Fruit fly (Drosophila melanogaster) whole organism, embryonic: ENCODE measurements around the gene CG10513.
A peak's percentile ranks its signal among the peaks of the same experiment; 100 is the strongest.

Experiments
- CG10462 ChIP-seq: fragments of 200-800 bp; sonication (Bioruptor generic); optimal IDR thresholded peaks from 2 replicates; lab custom pipeline; 2016; ENCODE audit warnings: missing biosample characterization, missing genetic modification characterization
- CG10959 ChIP-seq: fragments of 200-800 bp; sonication (Bioruptor generic); IDR thresholded peaks from 2 replicates; pipeline ENCODE4 v1.3.6; 2022; ENCODE audit warnings: missing biosample characterization, missing genetic modification characterization
- CG11093 ChIP-seq: fragments of 200-800 bp; sonication (Bioruptor generic); IDR thresholded peaks from 3 replicates; pipeline ENCODE4 v1.3.6; 2022; ENCODE audit warnings: missing biosample characterization, missing genetic modification characterization
- CG11504 ChIP-seq: fragments of 200-800 bp; sonication (Bioruptor generic); optimal IDR thresholded peaks from 3 replicates; lab custom pipeline; 2019; ENCODE audit warnings: missing biosample characterization, mild to moderate bottlenecking, missing genetic modification characterization, moderate library complexity
- CG12744 ChIP-seq: fragments of 200-800 bp; sonication (Bioruptor generic); optimal IDR thresholded peaks from 2 replicates; lab custom pipeline; 2016; ENCODE audit warnings: missing biosample characterization, missing genetic modification characterization
- CG13123 ChIP-seq: fragments of 200-800 bp; sonication (Bioruptor generic); optimal IDR thresholded peaks from 2 replicates; lab custom pipeline; 2016; ENCODE audit warnings: missing biosample characterization, missing genetic modification characterization
- CG15073 ChIP-seq: fragments of 200-800 bp; sonication (Bioruptor generic); optimal IDR thresholded peaks from 2 replicates; lab custom pipeline; 2016; ENCODE audit warnings: missing biosample characterization, missing genetic modification characterization
- CG1647 ChIP-seq: fragments of 200-800 bp; sonication (Bioruptor generic); optimal IDR thresholded peaks from 3 replicates; lab custom pipeline; 2016; ENCODE audit warnings: missing biosample characterization, missing genetic modification characterization
- CG17328 ChIP-seq: fragments of 200-800 bp; sonication (Bioruptor generic); IDR thresholded peaks from 2 replicates; pipeline ENCODE4 v1.3.6; 2022; ENCODE audit warnings: missing biosample characterization, missing genetic modification characterization
- CG17359 ChIP-seq: fragments of 200-800 bp; sonication (Bioruptor generic); optimal IDR thresholded peaks from 3 replicates; lab custom pipeline; 2018; ENCODE audit warnings: missing biosample characterization, mild to moderate bottlenecking, missing genetic modification characterization, moderate library complexity
- CG1832 ChIP-seq: fragments of 200-800 bp; sonication (Bioruptor generic); optimal IDR thresholded peaks from 2 replicates; lab custom pipeline; 2017; ENCODE audit warnings: missing biosample characterization, mild to moderate bottlenecking, missing genetic modification characterization, inconsistent platforms
- CG3407 ChIP-seq: fragments of 200-800 bp; sonication (Bioruptor generic); optimal IDR thresholded peaks from 2 replicates; lab custom pipeline; 2018; ENCODE audit warnings: missing biosample characterization, mild to moderate bottlenecking, missing genetic modification characterization
- CG34224 ChIP-seq: fragments of 200-800 bp; sonication (Bioruptor generic); IDR thresholded peaks from 3 replicates; pipeline ENCODE4 v1.3.6; 2022; ENCODE audit warnings: missing biosample characterization, missing genetic modification characterization; ENCODE audit not compliant: partially characterized antibody
- CG4360 ChIP-seq: fragments of 200-800 bp; sonication (Bioruptor generic); IDR thresholded peaks from 2 replicates; pipeline ENCODE4 v1.3.6; 2022; ENCODE audit warnings: missing biosample characterization, missing genetic modification characterization
- CG8388 ChIP-seq: fragments of 200-800 bp; sonication (Bioruptor generic); optimal IDR thresholded peaks from 2 replicates; lab custom pipeline; 2019; ENCODE audit warnings: missing biosample characterization, mild to moderate bottlenecking, missing genetic modification characterization, moderate library complexity
- CG9609 ChIP-seq: fragments of 200-800 bp; sonication (Bioruptor generic); optimal IDR thresholded peaks from 3 replicates; lab custom pipeline; 2016; ENCODE audit warnings: missing biosample characterization, missing genetic modification characterization
- Dip3 ChIP-seq: fragments of 200-800 bp; sonication (Bioruptor generic); optimal IDR thresholded peaks from 3 replicates; lab custom pipeline; 2016; ENCODE audit warnings: missing biosample characterization, missing genetic modification characterization
- Fer3 ChIP-seq: fragments of 200-800 bp; sonication (Bioruptor generic); optimal IDR thresholded peaks from 2 replicates; lab custom pipeline; 2018; ENCODE audit warnings: missing biosample characterization, mild to moderate bottlenecking, missing genetic modification characterization, moderate library complexity
- Hand ChIP-seq: fragments of 200-800 bp; sonication (Bioruptor generic); optimal IDR thresholded peaks from 2 replicates; lab custom pipeline; 2017; ENCODE audit warnings: mild to moderate bottlenecking, missing biosample characterization, missing genetic modification reagents, missing genetic modification characterization
- MESR4 ChIP-seq: fragments of 200-800 bp; sonication (Bioruptor generic); optimal IDR thresholded peaks from 2 replicates; lab custom pipeline; 2018; ENCODE audit warnings: missing biosample characterization, mild to moderate bottlenecking, missing genetic modification characterization, moderate library complexity
- Mes4 ChIP-seq: fragments of 200-800 bp; sonication (Bioruptor generic); optimal IDR thresholded peaks from 2 replicates; lab custom pipeline; 2016; ENCODE audit warnings: missing biosample characterization, missing genetic modification characterization
- Ptx1 ChIP-seq: fragments of 200-800 bp; sonication (Bioruptor generic); IDR thresholded peaks from 2 replicates; pipeline ENCODE4 v1.3.6; 2022; ENCODE audit warnings: missing biosample characterization, missing genetic modification characterization
- Rx ChIP-seq: fragments of 200-800 bp; sonication (Bioruptor generic); IDR thresholded peaks from 2 replicates; pipeline ENCODE4 v1.3.6; 2022; ENCODE audit warnings: missing biosample characterization, missing genetic modification characterization
- Sox100B ChIP-seq: fragments of 200-800 bp; sonication (Bioruptor generic); optimal IDR thresholded peaks from 3 replicates; lab custom pipeline; 2018; ENCODE audit warnings: missing biosample characterization, mild to moderate bottlenecking, missing genetic modification characterization
- Tbp ChIP-seq: fragments of >200 bp; optimal IDR thresholded peaks from 2 replicates; lab custom pipeline; 2018; ENCODE audit warnings: missing biosample characterization, missing genetic modification characterization
- ab ChIP-seq: fragments of 200-800 bp; sonication (Bioruptor generic); optimal IDR thresholded peaks from 2 replicates; lab custom pipeline; 2016; ENCODE audit warnings: missing biosample characterization, missing genetic modification characterization
- crol ChIP-seq: fragments of 200-800 bp; sonication (Bioruptor generic); IDR thresholded peaks from 2 replicates; pipeline ENCODE4 v1.3.6; 2022; ENCODE audit warnings: missing biosample characterization, missing genetic modification characterization
- dm ChIP-seq: fragments of 200-800 bp; sonication (Bioruptor generic); optimal IDR thresholded peaks from 3 replicates; lab custom pipeline; 2016; ENCODE audit warnings: missing biosample characterization, missing genetic modification characterization
- en ChIP-seq: fragments of 200-800 bp; sonication (Bioruptor generic); optimal IDR thresholded peaks from 2 replicates; lab custom pipeline; 2016; ENCODE audit warnings: missing biosample characterization, missing genetic modification characterization
- fd3F ChIP-seq: fragments of 200-800 bp; sonication (Bioruptor generic); optimal IDR thresholded peaks from 2 replicates; lab custom pipeline; 2018; ENCODE audit warnings: missing biosample characterization, mild to moderate bottlenecking, missing genetic modification characterization, moderate library complexity
- fu2 ChIP-seq: fragments of 200-800 bp; sonication (Bioruptor generic); optimal IDR thresholded peaks from 2 replicates; lab custom pipeline; 2016; ENCODE audit warnings: missing biosample characterization, missing genetic modification characterization
- ind ChIP-seq: fragments of 200-800 bp; sonication (Bioruptor generic); optimal IDR thresholded peaks from 3 replicates; lab custom pipeline; 2016; ENCODE audit warnings: missing biosample characterization, missing genetic modification characterization
- jumu ChIP-seq: fragments of 200-800 bp; sonication (Bioruptor generic); optimal IDR thresholded peaks from 3 replicates; lab custom pipeline; 2016; ENCODE audit warnings: missing biosample characterization, missing genetic modification characterization
- klu ChIP-seq: fragments of 200-800 bp; sonication (Bioruptor generic); IDR thresholded peaks from 2 replicates; pipeline ENCODE4 v1.3.6; 2022; ENCODE audit warnings: missing biosample characterization, missing genetic modification characterization
- lola ChIP-seq, 3 experiments: fragments of >200 bp in 2 of 3; fragments of 200-800 bp in 1 of 3; sonication (Bioruptor generic) in 1 of 3; optimal IDR thresholded peaks; 2 replicates each; lab custom pipeline; 2017 to 2019; ENCODE audit warnings: missing biosample characterization in 3 of 3, missing genetic modification characterization in 3 of 3, mild to moderate bottlenecking in 1 of 3, moderate library complexity in 1 of 3
- lov ChIP-seq, 2 experiments: fragments of 200-800 bp in 1 of 2; fragments of >200 bp in 1 of 2; sonication (Bioruptor generic) in 1 of 2; IDR thresholded peaks in 1 of 2; optimal IDR thresholded peaks in 1 of 2; 2 replicates in 1 of 2; 3 replicates in 1 of 2; pipeline versions ENCODE4 v1.3.6 to Lab custom; 2017 to 2022; ENCODE audit warnings: missing biosample characterization in 1 of 2, missing genetic modification characterization in 1 of 2
- maf-S ChIP-seq: fragments of 200-800 bp; sonication (Bioruptor generic); optimal IDR thresholded peaks from 2 replicates; lab custom pipeline; 2016; ENCODE audit warnings: missing biosample characterization, missing genetic modification characterization
- nerfin-1 ChIP-seq: fragments of 200-800 bp; sonication (Bioruptor generic); optimal IDR thresholded peaks from 3 replicates; lab custom pipeline; 2019; ENCODE audit warnings: missing biosample characterization, mild to moderate bottlenecking, missing genetic modification characterization, moderate library complexity
- nerfin-2 ChIP-seq: fragments of 200-800 bp; sonication (Bioruptor generic); IDR thresholded peaks from 2 replicates; pipeline ENCODE4 v1.3.6; 2022; ENCODE audit warnings: missing biosample characterization, missing genetic modification characterization; ENCODE audit not compliant: partially characterized antibody
- otp ChIP-seq: fragments of 200-800 bp; sonication (Bioruptor generic); IDR thresholded peaks from 3 replicates; pipeline ENCODE4, ENCODE4 v1.3.6; 2022; ENCODE audit warnings: missing biosample characterization, missing genetic modification characterization
- pum ChIP-seq: fragments of 200-800 bp; sonication (Bioruptor generic); optimal IDR thresholded peaks from 2 replicates; lab custom pipeline; 2016; ENCODE audit warnings: missing biosample characterization, missing genetic modification characterization
- pzg ChIP-seq: fragments of 200-800 bp; sonication (Bioruptor generic); optimal IDR thresholded peaks from 3 replicates; lab custom pipeline; 2018; ENCODE audit warnings: missing biosample characterization, mild to moderate bottlenecking, missing genetic modification characterization, moderate library complexity
- rib ChIP-seq: fragments of 200-800 bp; sonication (Bioruptor generic); IDR thresholded peaks from 2 replicates; pipeline ENCODE4 v1.3.6; 2022; ENCODE audit warnings: missing biosample characterization, missing genetic modification characterization
- sens ChIP-seq: fragments of 200-800 bp; sonication (Bioruptor generic); peaks from one replicate; lab custom pipeline; 2016; ENCODE audit warnings: missing biosample characterization, missing genetic modification characterization
- sr ChIP-seq: fragments of 200-800 bp; sonication (Bioruptor generic); IDR thresholded peaks from 3 replicates; pipeline ENCODE4 v1.3.6; 2022; ENCODE audit warnings: missing biosample characterization, missing genetic modification characterization
- tap ChIP-seq: fragments of 200-800 bp; optimal IDR thresholded peaks from 3 replicates; lab custom pipeline; 2019; ENCODE audit warnings: missing biosample characterization, mild to moderate bottlenecking, missing genetic modification characterization, moderate library complexity
- tna ChIP-seq: fragments of 200-800 bp; sonication (Bioruptor generic); IDR thresholded peaks from 2 replicates; pipeline ENCODE4 v1.3.6; 2022; ENCODE audit warnings: missing biosample characterization, missing genetic modification characterization; ENCODE audit not compliant: partially characterized antibody
- twi ChIP-seq: fragments of 200-800 bp; optimal IDR thresholded peaks from 2 replicates; lab custom pipeline; 2019; ENCODE audit warnings: missing biosample characterization, mild to moderate bottlenecking, missing genetic modification characterization, moderate library complexity
- yki ChIP-seq: fragments of >200 bp; optimal IDR thresholded peaks from 3 replicates; lab custom pipeline; 2018
- z ChIP-seq: fragments of 200-800 bp; sonication (Bioruptor generic); IDR thresholded peaks from 3 replicates; pipeline ENCODE4 v1.3.6; 2022; ENCODE audit warnings: missing biosample characterization, missing genetic modification characterization
- zf30C ChIP-seq: fragments of 200-800 bp; sonication (Bioruptor generic); optimal IDR thresholded peaks from 3 replicates; lab custom pipeline; 2018; ENCODE audit warnings: missing biosample characterization, mild to moderate bottlenecking, missing genetic modification characterization

The CG10513 gene

DNA sequence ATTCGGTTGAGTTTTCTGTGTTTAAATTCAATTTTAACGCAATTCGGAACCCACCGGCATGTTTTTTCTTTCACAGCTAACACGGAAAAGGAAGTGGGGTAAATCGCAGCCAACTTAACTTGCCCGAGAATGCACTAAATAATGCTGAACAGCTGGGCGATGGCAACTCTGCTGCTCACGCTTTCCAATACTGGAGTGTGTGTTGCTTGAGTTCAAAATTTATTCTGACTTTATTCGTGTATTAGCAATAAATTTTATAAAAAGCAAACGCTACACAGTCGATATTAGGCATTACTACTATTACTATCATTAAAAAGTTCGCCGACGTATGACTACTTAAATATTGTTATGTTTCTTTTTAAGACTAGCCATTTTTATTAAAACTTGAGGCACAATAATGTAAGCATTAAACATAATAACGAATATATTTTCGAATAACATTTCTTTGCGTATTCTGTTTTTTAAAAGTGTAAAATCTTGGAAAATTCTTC, 29.6 kb downstream of the CG10513 start, which contains the start of the genes RpS27 and Nup37 (continued):
- TF ChIP-seq pum (peak; percentile 97), twi (tag; lab: Kevin White, UChicago) (peak; percentile 93), yki (lab: Kevin White, UChicago) (no peak), Ptx1 (GFP tag; lab: Robert Waterston, UW) (peak; percentile 96), CG11504 (tag; lab: Kevin White, UChicago) (peak; percentile 93), ab (GFP tag; lab: Kevin White, UChicago) (peak; percentile 94), nerfin-2 (GFP tag; lab: Robert Waterston, UW) (no peak), CG10462 (GFP tag; lab: Kevin White, UChicago) (peak; percentile 93), otp (peak; percentile 98), Tbp (no peak), sr (GFP tag; lab: Robert Waterston, UW) (peak; percentile 98), nerfin-1 (tag; lab: Kevin White, UChicago) (peak; percentile 94), CG17359 (tag; lab: Kevin White, UChicago) (peak; percentile 97), MESR4 (GFP tag; lab: Kevin White, UChicago) (peak; percentile 99), CG10959 (GFP tag; lab: Robert Waterston, UW) (peak; percentile 95), lola (GFP tag; optimal IDR thresholded peaks at IDR 0.05; lab: Kevin White, UChicago) (peak in 1 of 3 experiments; percentile 83), dm (GFP tag; lab: Kevin White, UChicago) (peak; percentile 99), Dip3 (peak; percentile 98), jumu (GFP tag; lab: Kevin White, UChicago) (peak; percentile 96), pzg (GFP tag; lab: Kevin White, UChicago) (peak; percentile 97), CG12744 (peak; percentile 96), tna (GFP tag; lab: Robert Waterston, UW) (no peak), CG17328 (GFP tag; lab: Robert Waterston, UW) (peak; percentile 98), CG1647 (GFP tag; lab: Kevin White, UChicago) (peak; percentile 98), ind (peak; percentile 96), CG9609 (GFP tag; lab: Kevin White, UChicago) (peak; percentile 99), zf30C (GFP tag; lab: Kevin White, UChicago) (peak; percentile 61), en (peak; percentile 98), crol (GFP tag; lab: Robert Waterston, UW) (peak; percentile 78; the same call in 1 of the 2 replicates), z (GFP tag; lab: Robert Waterston, UW) (peak; percentile 78), CG1832 (GFP tag; lab: Kevin White, UChicago) (no peak), tap (tag; lab: Kevin White, UChicago) (peak; percentile 88), CG11093 (GFP tag; lab: Robert Waterston, UW) (peak; percentile 85), CG13123 (GFP tag; lab: Kevin White, UChicago) (peak; percentile 100), klu (GFP tag; lab: Robert Waterston, UW) (peak; percentile 92), CG4360 (GFP tag; lab: Robert Waterston, UW) (peak; percentile 67), CG34224 (GFP tag; lab: Robert Waterston, UW) (no peak), CG3407 (peak; percentile 98), maf-S (GFP tag; lab: Kevin White, UChicago) (peak; percentile 98), fu2 (GFP tag; lab: Kevin White, UChicago) (peak; percentile 98), CG15073 (GFP tag; lab: Kevin White, UChicago) (peak; percentile 68), Mes4 (GFP tag; lab: Kevin White, UChicago) (peak; percentile 99), CG8388 (GFP tag; lab: Kevin White, UChicago) (peak; percentile 89), Fer3 (tag; lab: Kevin White, UChicago) (peak; percentile 98), sens (peak; percentile 99), rib (peak; percentile 91), lov (optimal IDR thresholded peaks at IDR 0.05; lab: Kevin White, UChicago) (no peak), lov (GFP tag; IDR thresholded peaks at IDR 0.05; lab: Robert Waterston, UW) (peak; percentile 99), Hand (peak; percentile 94), Sox100B (GFP tag; lab: Kevin White, UChicago) (peak; percentile 97), Rx (GFP tag; lab: Robert Waterston, UW) (peak; percentile 98), fd3F (GFP tag; lab: Kevin White, UChicago) (peak; percentile 97)
